Fruit fly (Drosophila melanogaster) ovary, adult (tissue): ENCODE results near the gene CG1632.

ENCODE experiments used
- CG17801 ChIP-seq: fragments of 200-800 bp; optimal IDR thresholded peaks from 2 replicates; lab custom pipeline; 2019; ENCODE audit warnings: missing biosample characterization, mild to moderate bottlenecking, missing genetic modification characterization, moderate library complexity; ENCODE audit not compliant: partially characterized antibody

The CG1632 gene

dm6 chrX:8273291-8273690 lies 20.8 kb downstream of the CG1632 start, which contains the start of gene CG1636:
Gene CG1636, plus strand, starts transcription at chrX:8273412.
- no peak for TF ChIP-seq CG17801 (GFP tag; lab: Kevin White, UChicago)

DNA sequence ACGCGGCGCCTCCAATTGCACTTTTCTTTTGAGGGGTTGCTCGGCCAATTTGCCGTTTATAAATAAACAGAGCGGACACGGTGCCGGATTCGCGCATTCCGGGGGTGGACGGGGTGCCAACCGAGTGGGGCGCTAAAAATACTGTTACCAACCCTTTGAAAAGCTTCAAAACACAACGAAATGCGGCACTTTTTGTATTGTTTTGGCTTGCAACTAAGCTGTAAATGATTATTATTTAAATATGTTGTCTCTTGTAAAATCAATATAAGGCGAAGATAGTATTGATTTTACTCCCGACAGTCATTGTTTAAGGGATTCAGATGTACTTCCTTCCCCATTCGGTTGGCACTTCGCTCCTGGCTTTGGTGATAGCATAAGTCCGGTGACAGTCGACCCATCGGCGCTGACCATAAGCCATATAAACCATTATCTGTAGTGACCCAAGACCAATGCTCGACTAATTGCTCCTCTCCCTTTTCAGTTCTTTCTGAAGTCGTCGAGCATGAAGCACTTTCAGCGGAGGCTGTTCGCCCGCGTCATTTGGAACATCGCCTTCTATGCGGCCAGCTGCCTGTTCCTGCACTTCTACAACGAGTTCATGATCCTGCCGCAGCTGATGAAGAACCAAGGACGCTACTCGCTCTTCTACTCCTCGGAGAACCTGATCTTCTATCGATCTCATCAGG lies 21.5 kb downstream of the CG1632 start, which contains the start of gene CG15343:
Gene CG15343, minus strand, starts transcription at position 8 of the 686 bp plus-strand sequence.
- no peak for TF ChIP-seq CG17801 (GFP tag; lab: Kevin White, UChicago)

DNA sequence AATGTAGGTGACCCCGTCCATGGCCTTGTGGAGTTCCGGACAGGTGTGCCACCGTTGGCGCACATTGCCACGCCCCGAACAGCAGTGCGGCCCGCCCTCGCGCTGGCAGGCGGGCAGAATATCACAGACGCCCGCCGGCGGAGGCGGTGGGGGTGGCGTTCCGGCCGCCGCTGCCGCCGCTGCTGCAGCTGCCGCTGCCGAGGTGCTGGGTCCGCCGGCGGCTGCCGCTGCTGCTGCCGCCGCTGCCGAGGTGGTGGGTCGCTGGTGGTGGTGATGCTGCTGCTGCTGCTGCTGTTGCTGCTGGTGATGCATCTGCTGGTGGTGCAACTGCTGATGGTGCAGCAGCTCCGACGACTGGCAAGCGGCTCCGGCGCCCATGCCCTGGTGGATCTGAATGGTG lies 32.6 kb downstream of the CG1632 start:
- TF ChIP-seq CG17801 (GFP tag; lab: Kevin White, UChicago): no peak

DNA sequence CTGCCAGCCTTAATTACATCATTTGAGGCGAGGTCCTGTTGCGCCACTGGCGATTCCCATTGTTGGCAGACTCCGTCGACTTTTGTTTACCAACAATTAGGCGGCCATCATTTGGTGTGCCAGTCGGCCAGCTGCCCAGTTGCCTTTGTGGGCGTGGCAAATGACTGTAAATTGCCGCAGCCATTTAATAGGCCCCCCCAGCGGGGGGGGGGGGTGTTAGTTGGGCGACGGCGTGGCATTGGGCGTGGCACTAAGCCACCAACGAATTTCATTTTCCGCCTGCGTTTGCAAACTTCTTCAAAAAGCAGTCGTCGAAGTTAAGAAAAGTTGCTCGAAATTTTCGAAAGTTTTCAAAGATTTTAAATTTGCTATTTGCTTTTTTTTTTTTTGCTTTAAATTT lies 34.4 kb downstream of the CG1632 start:
- TF ChIP-seq CG17801 (GFP tag; lab: Kevin White, UChicago): no peak

DNA sequence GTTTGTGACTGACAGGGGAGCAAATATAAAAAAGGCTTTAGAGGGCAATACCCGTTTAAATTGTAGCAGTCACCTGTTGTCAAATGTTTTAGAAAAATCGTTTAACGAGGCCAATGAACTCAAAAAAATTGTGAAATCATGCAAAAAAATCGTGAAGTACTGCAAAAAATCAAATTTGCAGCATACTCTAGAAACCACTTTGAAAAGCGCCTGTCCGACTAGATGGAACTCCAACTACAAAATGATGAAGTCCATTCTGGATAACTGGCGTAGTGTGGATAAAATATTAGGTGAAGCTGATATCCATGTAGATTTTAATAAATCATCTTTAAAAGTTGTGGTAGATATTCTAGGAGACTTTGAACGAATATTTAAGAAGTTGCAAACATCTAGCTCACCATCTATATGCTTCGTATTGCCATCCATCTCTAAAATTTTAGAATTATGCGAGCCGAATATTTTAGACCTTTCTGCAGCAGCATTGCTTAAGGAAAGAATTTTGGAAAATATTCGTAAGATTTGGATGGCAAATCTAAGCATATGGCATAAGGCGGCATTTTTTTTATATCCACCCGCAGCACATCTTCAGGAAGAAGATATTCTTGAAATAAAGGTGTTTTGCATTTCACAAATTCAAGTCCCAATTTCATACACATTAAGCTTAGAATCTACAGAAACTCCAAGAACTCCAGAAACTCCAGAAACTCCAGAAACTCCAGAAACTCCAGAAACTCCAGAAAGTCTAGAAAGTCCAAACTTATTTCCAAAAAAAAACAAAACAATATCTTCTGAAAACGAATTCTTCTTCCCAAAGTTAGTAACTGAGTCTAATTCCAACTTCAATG lies 42.2 kb downstream of the CG1632 start:
- no peak for TF ChIP-seq CG17801 (GFP tag; lab: Kevin White, UChicago)
